Fruit fly (Drosophila melanogaster): Measurements from ENCODE around the gene CG11585.
A peak's percentile ranks its signal among the peaks of the same experiment; 100 is the strongest.

The CG11585 gene

dm6 chrX:14226093-14226492, 36.8 kb downstream of the CG11585 start, which contains the start of gene mRpL38 (continued):
- TF ChIP-seq CG42726 (GFP tag; IDR thresholded peaks at IDR 0.05; ENCODE audit: partially characterized antibody) (0 out of 2 replicates have a peak, but pooled peaks have one; percentile 26), kay (GFP tag; optimal IDR thresholded peaks at IDR 0.05) (no peak), CG6689 (GFP tag; IDR thresholded peaks at IDR 0.05) (no peak), dm (GFP tag; optimal IDR thresholded peaks at IDR 0.05) (no peak), Eip74EF (GFP tag; optimal IDR thresholded peaks at IDR 0.05) (no peak), CG4617 (GFP tag; optimal IDR thresholded peaks at IDR 0.05; ENCODE audit: borderline replicate concordance) (peak; percentile 63), Med (GFP tag) (peak; percentile 31), Vsx1 (GFP tag; optimal IDR thresholded peaks at IDR 0.05) (no peak), MESR4 (GFP tag; optimal IDR thresholded peaks at IDR 0.05) (peak; percentile 79), NK7.1 (GFP tag; optimal IDR thresholded peaks at IDR 0.05) (no peak), CG3838 (GFP tag; optimal IDR thresholded peaks at IDR 0.05) (no peak), CG7357 (GFP tag; IDR thresholded peaks at IDR 0.05) (no peak), CG14667 (GFP tag; IDR thresholded peaks at IDR 0.05) (no peak), Fer1 (GFP tag; optimal IDR thresholded peaks at IDR 0.05) (no peak), CG13775 (GFP tag; optimal IDR thresholded peaks at IDR 0.05) (no peak), CrebB (tag; optimal IDR thresholded peaks at IDR 0.05) (no peak), MBD-R2 (GFP tag; IDR thresholded peaks at IDR 0.05) (peak; percentile 74), fu2 (GFP tag; optimal IDR thresholded peaks at IDR 0.05) (no peak), dimm (GFP tag; IDR thresholded peaks at IDR 0.05) (no peak), HLH54F (GFP tag; optimal IDR thresholded peaks at IDR 0.05) (no peak), Doc3 (GFP tag; IDR thresholded peaks at IDR 0.05; ENCODE audit: partially characterized antibody) (no peak), Dip3 (GFP tag; optimal IDR thresholded peaks at IDR 0.05) (no peak), CG16815 (GFP tag; optimal IDR thresholded peaks at IDR 0.05) (no peak), Ets97D (GFP tag; optimal IDR thresholded peaks at IDR 0.05) (peak; percentile 18), CG10654 (GFP tag; optimal IDR thresholded peaks at IDR 0.05) (no peak), lov (optimal IDR thresholded peaks at IDR 0.05) (no peak), lov (GFP tag; IDR thresholded peaks at IDR 0.05) (no peak), z (GFP tag; IDR thresholded peaks at IDR 0.05) (no peak), Dref (GFP tag; IDR thresholded peaks at IDR 0.05) (peak; percentile 66), pzg (GFP tag; optimal IDR thresholded peaks at IDR 0.05) (peak; percentile 54), Hmr (GFP tag; optimal IDR thresholded peaks at IDR 0.05) (no peak), CG4360 (GFP tag; IDR thresholded peaks at IDR 0.05) (no peak), CG17568 (GFP tag; optimal IDR thresholded peaks at IDR 0.05) (no peak), YL-1 (GFP tag; optimal IDR thresholded peaks at IDR 0.05) (peak; percentile 52), ind (GFP tag; optimal IDR thresholded peaks at IDR 0.05) (no peak), Pdp1 (GFP tag; optimal IDR thresholded peaks at IDR 0.05) (peak in 1 of 2 experiments; percentile 69), hb (GFP tag; IDR thresholded peaks at IDR 0.05; ENCODE audit: partially characterized antibody) (no peak), Jarid2 (GFP tag; optimal IDR thresholded peaks at IDR 0.05) (no peak), E2f2 (GFP tag; IDR thresholded peaks at IDR 0.05) (peak; percentile 92), lola (GFP tag; optimal IDR thresholded peaks at IDR 0.05) (no peak), pb (GFP tag; optimal IDR thresholded peaks at IDR 0.05) (no peak), cato (GFP tag; optimal IDR thresholded peaks at IDR 0.05; ENCODE audit: borderline replicate concordance) (no peak), Tbp (GFP tag; optimal IDR thresholded peaks at IDR 0.05) (no peak), pros (GFP tag; optimal IDR thresholded peaks at IDR 0.05) (no peak), trem (tag; optimal IDR thresholded peaks at IDR 0.05) (peak; percentile 36), CG33213 (GFP tag; optimal IDR thresholded peaks at IDR 0.05) (no peak), CG34376 (GFP tag; optimal IDR thresholded peaks at IDR 0.05) (no peak), otp (GFP tag; IDR thresholded peaks at IDR 0.05) (no peak), ab (GFP tag; optimal IDR thresholded peaks at IDR 0.05) (no peak), Abd-B (GFP tag; optimal IDR thresholded peaks at IDR 0.05) (no peak), esg (GFP tag; conservative IDR thresholded peaks at IDR 0.05) (no peak)
